Worm (Caenorhabditis elegans) whole organism, L4/young adult: Measurements from ENCODE around the gene T20G5.9.

Experiments
- W03F9.2 ChIP-seq: fragments of 150-350 bp; optimal IDR thresholded peaks from 2 replicates; lab custom pipeline; 2014; ENCODE audit warnings: missing biosample characterization, missing genetic modification characterization
- dao-5 ChIP-seq: sonication (generic microtip); optimal IDR thresholded peaks from 2 replicates; lab custom pipeline; 2016; ENCODE audit warnings: missing genotype, missing genetic modification characterization, moderate library complexity, missing compliant biosample characterization

DNA sequence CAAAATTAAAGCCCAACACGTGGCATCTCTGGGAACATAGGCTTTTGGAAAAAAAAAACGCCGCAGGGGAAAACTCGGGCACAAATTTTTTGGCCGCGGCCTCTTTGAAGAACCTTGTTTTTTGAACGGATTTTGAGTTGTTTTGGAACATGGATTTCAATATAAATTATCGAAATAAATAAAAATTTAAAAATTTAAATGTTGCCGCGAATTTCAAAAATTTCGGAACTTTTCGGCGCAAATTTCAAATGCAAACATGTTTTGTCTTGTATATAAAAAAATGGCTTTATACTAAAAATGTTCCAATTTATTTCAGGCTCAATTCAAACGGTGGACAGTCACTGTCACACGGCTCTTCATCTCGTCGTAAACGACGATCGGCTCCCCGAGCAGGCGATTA lies 34.4 kb downstream of the T20G5.9 start:
- no peak for TF ChIP-seq dao-5 (tag; lab: Kevin White, UChicago)
- no peak for TF ChIP-seq W03F9.2
